Fruit fly (Drosophila melanogaster): Measurements from ENCODE around the gene D2hgdh.

Gene D2hgdh

DNA sequence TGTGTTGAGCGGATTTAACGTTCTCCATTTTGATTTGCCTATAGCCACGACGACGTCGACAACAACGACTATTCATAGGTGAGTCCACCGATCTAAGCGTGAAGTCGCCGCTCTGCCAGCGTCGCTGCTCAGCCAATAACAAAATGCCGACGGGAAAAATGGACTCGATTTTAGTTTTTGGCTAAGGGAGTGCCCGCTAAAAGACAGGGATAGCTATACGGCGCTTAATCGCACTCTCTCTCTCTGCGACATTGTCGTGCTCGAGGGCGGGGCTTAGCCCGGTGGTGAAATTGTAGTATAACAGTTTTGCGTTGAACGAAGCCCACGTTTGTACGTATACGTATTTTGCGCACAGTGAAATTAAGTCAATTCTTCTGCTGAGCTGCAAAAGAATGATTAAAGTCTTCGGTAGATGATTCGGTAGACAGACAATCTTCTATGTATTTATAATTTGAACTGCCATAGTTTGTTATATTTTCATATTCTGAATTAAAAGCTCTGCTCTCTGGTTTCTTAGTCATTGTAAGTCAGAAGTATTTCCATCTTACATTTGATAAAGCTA lies 15.7 kb upstream of the D2hgdh start (continued):
- peak; percentile 60 for TF ChIP-seq D (optimal IDR thresholded peaks at IDR 0.05)
- TF ChIP-seq D (GFP tag; optimal IDR thresholded peaks at IDR 0.05), result no peak
- TF ChIP-seq CG8388 (GFP tag; optimal IDR thresholded peaks at IDR 0.05), result peak; percentile 91
- no peak for TF ChIP-seq ab (GFP tag; optimal IDR thresholded peaks at IDR 0.05)
- peak; percentile 94 for TF ChIP-seq Adf1 (GFP tag; IDR thresholded peaks at IDR 0.05)
- TF ChIP-seq Jarid2 (GFP tag; optimal IDR thresholded peaks at IDR 0.05), result peak; percentile 50
- TF ChIP-seq cg (GFP tag; optimal IDR thresholded peaks at IDR 0.05), result peak; percentile 69
- TF ChIP-seq pros (GFP tag; optimal IDR thresholded peaks at IDR 0.05), result peak; percentile 49
- no peak for TF ChIP-seq Bdp1 (GFP tag; optimal IDR thresholded peaks at IDR 0.05)
- TF ChIP-seq rib (GFP tag; IDR thresholded peaks at IDR 0.05), result 0 out of 2 replicates have a peak, but pooled peaks have one; percentile 24
- no peak for TF ChIP-seq ttk (GFP tag; IDR thresholded peaks at IDR 0.05)
- TF ChIP-seq chm (GFP tag; IDR thresholded peaks at IDR 0.05), result 0 out of 2 replicates have a peak, but pooled peaks have one; percentile 39
- no peak for TF ChIP-seq dmrt11E (tag; optimal IDR thresholded peaks at IDR 0.05)

DNA sequence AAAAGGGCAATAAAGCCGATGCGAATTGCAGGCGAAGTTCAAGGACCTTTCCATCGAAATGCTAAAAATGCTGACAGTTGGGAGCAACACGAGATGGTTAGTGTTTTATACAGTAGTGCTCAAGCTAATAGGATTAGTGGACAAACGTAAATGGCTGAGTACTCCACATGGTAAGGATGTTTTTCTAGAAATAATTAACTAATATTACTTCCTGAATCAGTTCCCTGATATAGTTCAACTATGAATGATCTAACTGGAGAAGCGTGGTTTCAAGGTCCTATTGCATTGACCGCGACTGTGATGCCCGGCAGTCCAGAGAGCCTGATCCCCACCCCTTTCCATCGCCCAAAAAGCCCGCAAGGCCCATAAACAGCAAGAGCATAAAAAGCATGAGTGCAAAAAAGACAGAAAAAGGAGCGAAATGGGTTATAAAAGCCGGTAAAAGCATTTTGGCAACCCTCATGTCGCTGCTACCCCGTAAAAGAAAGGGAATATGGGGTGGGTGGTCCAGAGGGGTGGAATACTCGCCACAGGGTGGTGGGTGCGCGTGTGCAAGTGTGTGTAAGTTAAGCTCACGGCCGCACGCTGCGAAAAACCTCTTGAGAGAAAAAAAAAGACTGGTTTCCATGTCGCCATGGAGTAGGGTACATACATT lies 6.9 kb upstream of the D2hgdh start:
- peak; percentile 95 for TF ChIP-seq Ets65A (GFP tag)
- peak; percentile 62 for TF ChIP-seq CG17361 (GFP tag; IDR thresholded peaks at IDR 0.05)
- peak; percentile 43; the same call in 1 of the 2 replicates for TF ChIP-seq Ada2b (GFP tag; IDR thresholded peaks at IDR 0.05)
- TF ChIP-seq Nf-YC (tag; optimal IDR thresholded peaks at IDR 0.05), result no peak
- peak; percentile 49; the same call in 1 of the 2 replicates for TF ChIP-seq CG11247 (GFP tag; IDR thresholded peaks at IDR 0.05)
- peak; percentile 65 for TF ChIP-seq CG6689 (GFP tag; IDR thresholded peaks at IDR 0.05)
- TF ChIP-seq lov (optimal IDR thresholded peaks at IDR 0.05), result no peak
- no peak for TF ChIP-seq lov (GFP tag; IDR thresholded peaks at IDR 0.05)
- TF ChIP-seq hb (GFP tag; IDR thresholded peaks at IDR 0.05; ENCODE audit: partially characterized antibody), result no peak
- TF ChIP-seq Chrac-16 (GFP tag; optimal IDR thresholded peaks at IDR 0.05), result peak; percentile 57
- peak; percentile 41 to 74 for TF ChIP-seq chif (GFP tag; optimal IDR thresholded peaks at IDR 0.05)
- TF ChIP-seq dysf (GFP tag; IDR thresholded peaks at IDR 0.05), result peak; percentile 71
- peak; percentile 16 for TF ChIP-seq CG10654 (GFP tag; optimal IDR thresholded peaks at IDR 0.05)
- peak; percentile 51 for TF ChIP-seq org-1 (GFP tag; optimal IDR thresholded peaks at IDR 0.05)
- TF ChIP-seq D19A (tag; optimal IDR thresholded peaks at IDR 0.05), result peak; percentile 68
- peak; percentile 46 for TF ChIP-seq CG1233 (GFP tag; optimal IDR thresholded peaks at IDR 0.05)
- 0 out of 3 replicates have a peak, but pooled peaks have one; percentile 36 for TF ChIP-seq CG2889 (GFP tag; IDR thresholded peaks at IDR 0.05)
- TF ChIP-seq Ssrp (tag; optimal IDR thresholded peaks at IDR 0.05), result peak; percentile 56
- no peak for TF ChIP-seq gfzf (GFP tag; optimal IDR thresholded peaks at IDR 0.05)
- TF ChIP-seq NC2β (GFP tag; optimal IDR thresholded peaks at IDR 0.05), result peak; percentile 62
- TF ChIP-seq CG17385 (GFP tag; optimal IDR thresholded peaks at IDR 0.05), result peak; percentile 61
- TF ChIP-seq run (tag; optimal IDR thresholded peaks at IDR 0.05), result peak; percentile 26
- peak; percentile 48 for TF ChIP-seq CG4707 (GFP tag; optimal IDR thresholded peaks at IDR 0.05)
- TF ChIP-seq Sox100B (GFP tag; optimal IDR thresholded peaks at IDR 0.05), result peak; percentile 48
- no peak for TF ChIP-seq nerfin-2 (GFP tag; IDR thresholded peaks at IDR 0.05; ENCODE audit: partially characterized antibody)
- no peak for TF ChIP-seq Sry-β (GFP tag; optimal IDR thresholded peaks at IDR 0.05)
- peak; percentile 65 for TF ChIP-seq CG4424 (GFP tag; optimal IDR thresholded peaks at IDR 0.05)
- TF ChIP-seq inv (GFP tag; IDR thresholded peaks at IDR 0.05; ENCODE audit: partially characterized antibody), result no peak
- TF ChIP-seq Dref (GFP tag; IDR thresholded peaks at IDR 0.05), result no peak
- TF ChIP-seq Jarid2 (GFP tag; optimal IDR thresholded peaks at IDR 0.05), result no peak
- TF ChIP-seq CG8359 (GFP tag; optimal IDR thresholded peaks at IDR 0.05; ENCODE audit: borderline replicate concordance), result peak; percentile 60
- no peak for TF ChIP-seq al (GFP tag; IDR thresholded peaks at IDR 0.05)
- no peak for TF ChIP-seq ab (GFP tag; optimal IDR thresholded peaks at IDR 0.05)
- TF ChIP-seq Six4 (GFP tag; optimal IDR thresholded peaks at IDR 0.05), result peak; percentile 50
- TF ChIP-seq ERR (GFP tag; optimal IDR thresholded peaks at IDR 0.05), result peak; percentile 32
- peak; percentile 24 for TF ChIP-seq Myb (GFP tag; optimal IDR thresholded peaks at IDR 0.05)
- TF ChIP-seq zfh2 (GFP tag; optimal IDR thresholded peaks at IDR 0.05), result no peak
- TF ChIP-seq CG2875 (GFP tag; optimal IDR thresholded peaks at IDR 0.05), result peak; percentile 55
